Fruit fly (Drosophila melanogaster) whole organism, pupa: ENCODE data around the gene Sox21b.

Experiments
- CG12605 ChIP-seq: fragments of 200-800 bp; sonication (Bioruptor generic); IDR thresholded peaks from 2 replicates; pipeline ENCODE4 v1.3.6; 2022; ENCODE audit warnings: missing biosample characterization, missing genetic modification characterization
- CG13204 ChIP-seq: fragments of 200-800 bp; sonication (Bioruptor generic); optimal IDR thresholded peaks from 2 replicates; lab custom pipeline; 2018; ENCODE audit warnings: missing biosample characterization, mild to moderate bottlenecking, missing genetic modification characterization, moderate library complexity
- CG14655 ChIP-seq: fragments of 200-800 bp; sonication (Bioruptor generic); optimal IDR thresholded peaks from 3 replicates; lab custom pipeline; 2017; ENCODE audit warnings: mild to moderate bottlenecking, missing biosample characterization, missing genetic modification reagents, missing genetic modification characterization
- CG15710 ChIP-seq: fragments of 200-800 bp; sonication (Bioruptor generic); optimal IDR thresholded peaks from 2 replicates; lab custom pipeline; 2018; ENCODE audit warnings: missing biosample characterization, mild to moderate bottlenecking, missing genetic modification characterization, moderate library complexity
- CG17806 ChIP-seq: fragments of 200-800 bp; sonication (Bioruptor generic); optimal IDR thresholded peaks from 2 replicates; lab custom pipeline; 2018; ENCODE audit warnings: missing biosample characterization, mild to moderate bottlenecking, missing genetic modification characterization, moderate library complexity
- CG32121 ChIP-seq: fragments of 200-800 bp; sonication (Bioruptor generic); IDR thresholded peaks from 2 replicates; pipeline ENCODE4 v1.3.6; 2022; ENCODE audit warnings: missing biosample characterization, missing genetic modification characterization
- CG34367 ChIP-seq: fragments of 200-800 bp; sonication (Bioruptor generic); optimal IDR thresholded peaks from 2 replicates; lab custom pipeline; 2018; ENCODE audit warnings: missing biosample characterization, mild to moderate bottlenecking, missing genetic modification characterization
- CG4496 ChIP-seq: fragments of 200-800 bp; sonication (Bioruptor generic); IDR thresholded peaks from 3 replicates; pipeline ENCODE4 v1.3.6; 2022; ENCODE audit warnings: missing biosample characterization, missing genetic modification characterization
- CG8159 ChIP-seq: fragments of 200-800 bp; sonication (Bioruptor generic); optimal IDR thresholded peaks from 3 replicates; lab custom pipeline; 2018; ENCODE audit warnings: missing biosample characterization, mild to moderate bottlenecking, missing genetic modification characterization, moderate library complexity
- CG8301 ChIP-seq: fragments of 200-800 bp; sonication (Bioruptor generic); optimal IDR thresholded peaks from 2 replicates; lab custom pipeline; 2018; ENCODE audit warnings: missing biosample characterization, mild to moderate bottlenecking, missing genetic modification characterization
- CG9948 ChIP-seq: fragments of 200-800 bp; sonication (Bioruptor generic); optimal IDR thresholded peaks from 2 replicates; lab custom pipeline; 2018; ENCODE audit warnings: missing biosample characterization, mild to moderate bottlenecking, missing genetic modification characterization, moderate library complexity
- D1 ChIP-seq: fragments of 200-800 bp; sonication (Bioruptor generic); optimal IDR thresholded peaks from 2 replicates; lab custom pipeline; 2018; ENCODE audit warnings: missing biosample characterization, mild to moderate bottlenecking, missing genetic modification characterization, moderate library complexity
- EcR ChIP-seq: fragments of 200-800 bp; sonication (Bioruptor generic); optimal IDR thresholded peaks from 3 replicates; lab custom pipeline; 2019; ENCODE audit warnings: missing biosample characterization, missing genetic modification characterization, mild to moderate bottlenecking, moderate library complexity, missing genetic modification reagents
- Ets98B ChIP-seq: fragments of 200-800 bp; sonication (Bioruptor generic); IDR thresholded peaks from 2 replicates; pipeline ENCODE4 v1.3.6; 2022; ENCODE audit warnings: missing biosample characterization, missing genetic modification characterization
- Pif1A ChIP-seq: fragments of 200-800 bp; sonication (Bioruptor generic); optimal IDR thresholded peaks from 3 replicates; lab custom pipeline; 2016; ENCODE audit warnings: missing biosample characterization, missing genetic modification characterization
- Pif1B ChIP-seq: fragments of 200-800 bp; sonication (Bioruptor generic); optimal IDR thresholded peaks from 3 replicates; lab custom pipeline; 2016; ENCODE audit warnings: missing biosample characterization, missing genetic modification characterization
- Snoo ChIP-seq: fragments of 200-800 bp; sonication (Bioruptor generic); optimal IDR thresholded peaks from 3 replicates; lab custom pipeline; 2017; ENCODE audit warnings: missing biosample characterization, mild to moderate bottlenecking, missing genetic modification characterization, inconsistent platforms
- fd96Ca ChIP-seq: fragments of 200-800 bp; sonication (Bioruptor generic); IDR thresholded peaks from 3 replicates; pipeline ENCODE4 v1.3.6; 2022; ENCODE audit warnings: missing biosample characterization, missing genetic modification characterization
- gl ChIP-seq: fragments of 200-800 bp; sonication (Bioruptor generic); optimal IDR thresholded peaks from 2 replicates; lab custom pipeline; 2018; ENCODE audit warnings: missing biosample characterization, mild to moderate bottlenecking, missing genetic modification characterization
- rn ChIP-seq: fragments of 200-800 bp; sonication (Bioruptor generic); IDR thresholded peaks from 2 replicates; pipeline ENCODE4 v1.3.6; 2022; ENCODE audit warnings: missing biosample characterization, missing genetic modification characterization

Gene Sox21b

DNA sequence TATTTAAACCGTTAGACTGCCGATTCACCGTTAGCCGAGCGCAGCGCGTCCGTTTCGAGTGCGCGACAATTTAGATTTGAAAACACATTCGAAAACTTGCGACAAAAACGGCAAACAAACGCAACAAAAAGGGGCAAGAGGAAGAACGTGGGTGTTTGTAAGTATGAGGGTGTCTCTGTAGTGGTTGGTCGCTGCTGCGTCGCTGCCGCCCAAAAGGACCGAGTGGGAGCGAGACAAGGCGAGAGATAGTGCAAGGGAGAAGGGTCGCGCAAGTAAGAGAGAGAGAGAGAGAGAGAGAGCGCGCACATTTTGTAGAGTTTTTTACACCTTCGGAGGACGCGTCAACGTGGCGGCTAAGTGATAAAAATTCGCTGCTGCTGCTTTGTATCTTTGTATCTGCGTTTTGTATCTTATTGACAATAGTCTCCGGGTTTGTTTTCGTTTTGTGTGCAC, 23.0 kb downstream of the Sox21b start, which contains the start of gene Sox21a:
Sox21a (minus strand) TSS at position 51 of the 453 bp plus-strand sequence.
- TF ChIP-seq CG32121 (GFP tag; lab: Robert Waterston, UW): no peak
- no peak for TF ChIP-seq gl (tag; lab: Kevin White, UChicago)
- TF ChIP-seq CG13204 (GFP tag; lab: Kevin White, UChicago): no peak
- TF ChIP-seq, all 21 proteins: peak for 0

DNA sequence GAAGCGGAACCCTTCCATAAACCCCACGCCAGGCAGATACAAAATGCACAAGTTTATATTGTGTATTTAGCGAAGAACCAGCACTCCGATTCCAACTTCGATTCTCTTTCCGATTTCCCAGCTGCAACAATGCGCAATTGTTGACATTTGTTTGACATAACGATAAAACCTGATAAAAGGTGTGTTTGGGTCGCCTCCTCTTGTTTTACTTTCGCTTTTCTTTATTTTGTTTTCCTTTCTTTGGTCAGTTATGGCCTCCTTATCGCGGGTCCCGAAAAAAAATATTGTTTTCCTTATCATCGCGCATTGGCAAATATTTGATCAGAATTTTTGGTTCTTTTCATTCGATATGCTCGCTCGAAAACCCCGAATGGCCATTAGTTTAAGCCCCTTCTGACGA, 26.1 kb downstream of the Sox21b start:
- no peak for TF ChIP-seq CG4496 (GFP tag; lab: Robert Waterston, UW)

DNA sequence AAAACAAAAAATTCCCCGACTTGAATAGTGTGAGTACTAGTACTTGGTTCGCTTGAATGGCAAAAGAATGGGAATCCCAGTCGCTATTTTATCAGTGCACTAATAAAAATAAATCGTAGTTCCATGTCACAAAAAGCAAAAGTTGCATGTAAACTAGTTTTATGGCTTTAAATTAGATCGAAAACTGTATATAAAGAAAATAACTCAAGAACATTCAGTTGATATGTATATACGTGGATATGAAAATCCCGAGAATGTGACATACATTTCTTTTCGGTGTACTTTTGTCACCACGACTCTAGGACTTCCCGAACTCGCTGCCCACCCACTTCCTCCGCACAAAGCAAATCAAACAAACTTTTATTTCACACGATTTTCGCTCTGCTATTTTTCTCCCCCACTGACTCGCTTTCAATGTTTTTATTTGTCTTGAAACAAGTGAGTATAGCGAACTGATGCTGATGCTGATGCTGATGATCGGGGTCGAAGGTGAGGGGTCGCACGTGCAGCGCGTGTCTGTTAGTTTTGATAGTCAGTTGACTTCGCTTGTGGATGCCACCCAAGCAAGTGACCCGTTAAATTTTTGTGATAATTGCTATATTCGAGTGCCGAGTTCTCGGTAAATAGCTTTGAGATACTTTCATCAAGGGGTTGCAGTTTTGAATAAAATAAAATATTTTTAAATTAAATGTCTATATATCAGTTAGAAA, 29.5 kb downstream of the Sox21b start:
- TF ChIP-seq Ets98B (no peak), EcR (no peak), gl (tag; lab: Kevin White, UChicago) (no peak), fd96Ca (GFP tag; lab: Robert Waterston, UW) (no peak), CG14655 (no peak), CG17806 (tag; lab: Kevin White, UChicago) (no peak), CG12605 (no peak), CG13204 (GFP tag; lab: Kevin White, UChicago) (no peak), CG32121 (GFP tag; lab: Robert Waterston, UW) (no peak), CG15710 (tag; lab: Kevin White, UChicago) (no peak), rn (GFP tag; lab: Robert Waterston, UW) (no peak), CG4496 (GFP tag; lab: Robert Waterston, UW) (no peak), D1 (tag; lab: Kevin White, UChicago) (no peak), CG8159 (tag; lab: Kevin White, UChicago) (no peak)

DNA sequence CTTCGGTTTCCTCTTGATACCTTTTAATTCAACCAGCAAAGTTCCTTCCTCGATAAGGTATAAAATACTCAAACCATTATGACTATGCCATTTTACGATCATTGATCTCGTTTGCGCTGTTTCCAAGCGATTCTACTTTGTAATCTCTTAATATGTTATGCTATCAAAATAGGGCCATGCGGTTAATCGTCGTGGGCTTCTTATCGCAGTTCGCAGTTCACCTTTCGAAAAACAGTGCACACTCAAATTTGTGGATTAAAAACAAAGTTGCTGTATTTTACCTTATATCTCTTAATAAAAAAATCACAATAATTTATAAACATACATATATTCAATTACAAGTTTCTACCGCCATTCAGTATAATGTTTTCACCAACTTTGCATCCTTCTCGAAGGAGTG, 31.1 kb downstream of the Sox21b start:
- TF ChIP-seq fd96Ca (GFP tag; lab: Robert Waterston, UW) (no peak), Pif1B (GFP tag; lab: Kevin White, UChicago) (no peak), Pif1A (GFP tag; lab: Kevin White, UChicago) (no peak), CG17806 (tag; lab: Kevin White, UChicago) (no peak), rn (GFP tag; lab: Robert Waterston, UW) (no peak), CG9948 (tag; lab: Kevin White, UChicago) (no peak), CG15710 (tag; lab: Kevin White, UChicago) (no peak), CG32121 (GFP tag; lab: Robert Waterston, UW) (no peak), CG13204 (GFP tag; lab: Kevin White, UChicago) (no peak), EcR (no peak), Ets98B (no peak), Snoo (no peak), CG8301 (tag; lab: Kevin White, UChicago) (no peak), CG8159 (tag; lab: Kevin White, UChicago) (no peak), CG4496 (GFP tag; lab: Robert Waterston, UW) (no peak), gl (tag; lab: Kevin White, UChicago) (no peak), CG12605 (no peak), D1 (tag; lab: Kevin White, UChicago) (no peak)

DNA sequence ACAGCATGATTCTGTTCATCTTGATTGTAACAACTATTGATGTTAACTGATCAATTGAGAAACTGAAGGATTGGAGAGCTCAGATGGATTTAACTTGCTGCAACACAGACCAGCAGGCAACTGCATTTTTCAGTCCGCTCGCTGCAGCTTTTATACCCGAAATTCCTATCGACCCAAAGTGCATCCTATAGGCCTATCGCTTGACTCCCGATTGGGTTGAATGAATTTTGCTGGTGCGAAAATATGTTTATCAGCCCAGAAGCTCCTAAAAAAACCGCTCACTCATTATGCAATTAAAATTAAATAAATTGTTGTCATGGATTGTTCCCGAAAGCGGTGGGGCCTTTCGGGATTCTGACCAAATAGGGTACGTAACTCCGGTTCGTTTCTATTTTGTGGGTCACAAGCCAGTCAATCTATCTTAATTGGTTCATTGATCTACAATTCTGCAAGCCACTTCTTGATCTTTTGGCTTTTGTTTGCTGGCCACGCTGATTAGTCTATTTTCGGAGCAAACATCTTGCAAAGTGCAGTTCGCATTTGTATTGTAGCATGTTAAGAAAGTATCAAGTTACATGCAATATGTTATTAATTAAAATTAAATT, 33.1 kb downstream of the Sox21b start, which contains the start of gene Fbp1:
Fbp1 (minus strand) TSS at position 113 of the 605 bp plus-strand sequence.
- no peak for TF ChIP-seq fd96Ca (GFP tag; lab: Robert Waterston, UW)
- no peak for TF ChIP-seq Snoo
- TF ChIP-seq rn (GFP tag; lab: Robert Waterston, UW): no peak
- no peak for TF ChIP-seq CG8159 (tag; lab: Kevin White, UChicago)
- TF ChIP-seq CG8301 (tag; lab: Kevin White, UChicago): no peak
- no peak for TF ChIP-seq D1 (tag; lab: Kevin White, UChicago)
- TF ChIP-seq CG32121 (GFP tag; lab: Robert Waterston, UW): no peak
- no peak for TF ChIP-seq Ets98B

DNA sequence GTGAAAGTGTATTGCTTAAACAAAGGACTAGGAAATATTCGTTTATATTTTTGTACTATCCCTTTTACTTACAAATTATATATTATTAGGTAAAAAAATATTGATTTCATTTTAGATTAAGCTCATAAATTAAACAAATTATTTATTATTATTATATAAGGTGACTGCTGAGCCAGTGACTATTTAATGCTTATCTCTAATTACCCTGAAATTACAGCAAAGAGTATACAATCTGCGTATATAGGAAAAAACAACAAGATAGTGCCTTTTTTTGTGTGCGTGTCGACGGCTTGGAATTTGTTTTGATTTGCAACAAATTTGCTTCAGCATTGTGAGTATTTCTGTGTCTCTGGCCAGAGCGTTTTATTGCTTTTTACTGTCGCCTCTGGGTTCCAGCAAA, 41.6 kb downstream of the Sox21b start:
- TF ChIP-seq rn (GFP tag; lab: Robert Waterston, UW) (no peak), Pif1B (GFP tag; lab: Kevin White, UChicago) (no peak), Ets98B (no peak), CG15710 (tag; lab: Kevin White, UChicago) (no peak), EcR (no peak), CG14655 (no peak), CG4496 (GFP tag; lab: Robert Waterston, UW) (no peak), CG34367 (tag; lab: Kevin White, UChicago) (no peak), D1 (tag; lab: Kevin White, UChicago) (no peak), CG13204 (GFP tag; lab: Kevin White, UChicago) (no peak), gl (tag; lab: Kevin White, UChicago) (no peak), fd96Ca (GFP tag; lab: Robert Waterston, UW) (no peak)
